Worm (Caenorhabditis elegans): ENCODE results near the gene szy-2.

DNA sequence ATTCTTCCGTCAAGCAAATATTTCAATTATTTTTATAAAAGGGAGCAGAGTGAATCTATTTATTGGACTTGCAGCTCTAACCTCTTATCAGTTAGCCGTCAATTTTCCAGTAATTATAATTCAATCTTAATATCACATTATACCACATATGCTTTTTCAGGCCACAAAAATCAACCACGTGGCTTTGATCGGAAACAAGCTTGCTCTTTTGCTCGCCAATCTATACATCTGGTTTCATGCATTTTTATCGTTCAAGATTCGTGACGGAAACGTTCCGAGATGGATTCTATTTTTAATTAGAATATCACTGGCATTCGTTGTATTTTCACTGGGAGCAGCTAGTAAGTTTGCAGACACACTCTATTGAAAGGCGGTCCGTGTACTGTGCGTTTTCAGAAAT lies 36.0 kb upstream of the szy-2 start:
- TF ChIP-seq fkh-10 (GFP tag; optimal IDR thresholded peaks at IDR 0.05) (no peak), ceh-82 (tag; optimal IDR thresholded peaks at IDR 0.05) (no peak), mdl-1 (tag; optimal IDR thresholded peaks at IDR 0.05) (no peak), ama-1 (optimal IDR thresholded peaks at IDR 0.05) (no peak), pha-4 (tag; optimal IDR thresholded peaks at IDR 0.05) (no peak), nhr-28 (tag; optimal IDR thresholded peaks at IDR 0.05) (no peak), sea-2 (GFP tag; optimal IDR thresholded peaks at IDR 0.05) (no peak), skn-1 (tag; optimal IDR thresholded peaks at IDR 0.05) (no peak)
